Fruit fly (Drosophila melanogaster): Measurements from ENCODE around the gene sti.

DNA sequence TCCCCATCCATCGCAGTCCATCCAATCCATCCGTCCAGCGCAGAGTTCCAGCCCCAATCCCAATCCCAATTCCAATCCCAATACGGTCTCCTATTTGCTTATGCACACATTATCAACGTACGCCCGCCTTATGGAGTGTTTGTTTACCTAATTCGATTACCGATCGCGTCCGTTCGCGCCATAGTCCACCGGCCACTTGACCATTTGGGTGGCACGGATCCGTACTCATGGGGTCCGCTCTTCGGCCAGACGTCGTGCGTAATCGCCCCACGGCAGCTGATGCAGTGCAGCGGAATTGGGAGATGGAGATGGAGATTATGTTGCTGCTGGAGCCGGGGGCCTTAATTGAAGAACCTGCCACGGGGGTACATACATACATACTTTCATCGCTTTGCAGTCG, 44.1 kb downstream of the sti start:
- TF ChIP-seq Crg-1 (GFP tag; optimal IDR thresholded peaks at IDR 0.05) (no peak), tj (GFP tag; optimal IDR thresholded peaks at IDR 0.05) (no peak), CG5204 (GFP tag; optimal IDR thresholded peaks at IDR 0.05) (no peak), CG33017 (tag; optimal IDR thresholded peaks at IDR 0.05) (no peak), cnc (optimal IDR thresholded peaks at IDR 0.05) (no peak), Hr96 (GFP tag; optimal IDR thresholded peaks at IDR 0.05) (no peak), bab1 (GFP tag; optimal IDR thresholded peaks at IDR 0.05) (no peak)

Data from whole organism, adult.